Worm (Caenorhabditis elegans) whole organism, L2 larva: ENCODE results near the gene R08F11.4.

Source experiments
- R02D3.7 ChIP-seq: fragments of 150-350 bp; optimal IDR thresholded peaks from 2 replicates; lab custom pipeline; 2014; ENCODE audit warnings: missing biosample characterization, missing genetic modification characterization
- aly-2 ChIP-seq: fragments of 150-350 bp; optimal IDR thresholded peaks from 2 replicates; lab custom pipeline; 2014; ENCODE audit warnings: missing biosample characterization, missing genetic modification characterization
- crh-2 ChIP-seq: sonication (generic microtip); optimal IDR thresholded peaks from 2 replicates; lab custom pipeline; 2017; ENCODE audit warnings: missing biosample characterization, missing genetic modification characterization
- dmd-4 ChIP-seq: sonication (generic microtip); optimal IDR thresholded peaks from 2 replicates; lab custom pipeline; 2017; ENCODE audit warnings: missing biosample characterization, missing genetic modification characterization
- egl-27 ChIP-seq: sonication (generic microtip); optimal IDR thresholded peaks from 3 replicates; lab custom pipeline; 2017; ENCODE audit warnings: missing biosample characterization, missing genetic modification reagents, missing genetic modification characterization
- elt-3 ChIP-seq: sonication (generic microtip); optimal IDR thresholded peaks from 2 replicates; lab custom pipeline; 2017; ENCODE audit warnings: missing biosample characterization, missing genetic modification characterization
- lsy-2 ChIP-seq, 2 experiments: fragments of 150-350 bp in 1 of 2; sonication (generic microtip) in 1 of 2; optimal IDR thresholded peaks; 2 replicates each; lab custom pipeline; 2014 to 2017; ENCODE audit warnings: missing biosample characterization in 2 of 2, missing genetic modification characterization in 2 of 2
- nhr-11 ChIP-seq: fragments of 150-350 bp; optimal IDR thresholded peaks from 2 replicates; lab custom pipeline; 2014; ENCODE audit warnings: missing biosample characterization, missing genetic modification characterization
- nhr-12 ChIP-seq: fragments of 150-350 bp; optimal IDR thresholded peaks from 2 replicates; lab custom pipeline; 2014; ENCODE audit warnings: missing biosample characterization, missing genetic modification characterization
- nhr-23 ChIP-seq: fragments of 150-350 bp; optimal IDR thresholded peaks from 2 replicates; lab custom pipeline; 2014; ENCODE audit warnings: missing biosample characterization, missing genetic modification reagents, missing genetic modification characterization

- no peak for TF ChIP-seq nhr-12 (tag; lab: Kevin White, UChicago)
- TF ChIP-seq R02D3.7 (tag; lab: Kevin White, UChicago) = no peak
- no peak for TF ChIP-seq dmd-4 (tag; lab: Kevin White, UChicago)
- TF ChIP-seq elt-3 (tag; lab: Kevin White, UChicago) = no peak
- TF ChIP-seq lsy-2 (tag; optimal IDR thresholded peaks at IDR 0.05; lab: Kevin White, UChicago) = no peak
- no peak for TF ChIP-seq nhr-23 (tag; lab: Kevin White, UChicago)
- no peak for TF ChIP-seq aly-2
- no peak for TF ChIP-seq crh-2 (tag; lab: Kevin White, UChicago)
- no peak for TF ChIP-seq egl-27
- no peak for TF ChIP-seq nhr-11 (tag; lab: Kevin White, UChicago)
These were observed 5.6 kb downstream of the R08F11.4 start for ce11 chrV:3799737-3800136.
